Fruit fly (Drosophila melanogaster) whole organism, wandering third instar larva: ENCODE results near the gene CG11409.

Experiments used
- Abd-B ChIP-seq: fragments of >200 bp; optimal IDR thresholded peaks from 2 replicates; lab custom pipeline; 2017; ENCODE audit warnings: missing biosample characterization, missing genetic modification characterization
- CG32264 ChIP-seq: fragments of 200-800 bp; sonication (Bioruptor generic); optimal IDR thresholded peaks from 2 replicates; lab custom pipeline; 2016; ENCODE audit warnings: missing biosample characterization, missing genetic modification characterization
- CG9705 ChIP-seq: fragments of 200-800 bp; sonication (Bioruptor generic); optimal IDR thresholded peaks from 2 replicates; lab custom pipeline; 2018; ENCODE audit warnings: missing biosample characterization, mild to moderate bottlenecking, missing genetic modification characterization
- CrebA ChIP-seq: fragments of 200-800 bp; sonication (Bioruptor generic); optimal IDR thresholded peaks from 2 replicates; lab custom pipeline; 2016; ENCODE audit warnings: missing biosample characterization, mild to moderate bottlenecking, missing genetic modification characterization, borderline replicate concordance
- Dif ChIP-seq: fragments of 200-275, 200-300 bp; sonication (Bioruptor generic); optimal IDR thresholded peaks from 2 replicates; lab custom pipeline; 2018; ENCODE audit warnings: missing biosample characterization, missing genetic modification characterization; ENCODE audit not compliant: partially characterized antibody
- GATAd ChIP-seq: sonication (Bioruptor generic); optimal IDR thresholded peaks from 2 replicates; lab custom pipeline; 2016; ENCODE audit warnings: missing biosample characterization, missing genetic modification characterization
- HLH106 ChIP-seq: fragments of 200-800 bp; optimal IDR thresholded peaks from 3 replicates; lab custom pipeline; 2019; ENCODE audit warnings: missing biosample characterization, mild to moderate bottlenecking, missing genetic modification characterization, moderate library complexity
- Hnf4 ChIP-seq: fragments of 200-800 bp; sonication (Bioruptor generic); optimal IDR thresholded peaks from 2 replicates; lab custom pipeline; 2016; ENCODE audit warnings: missing biosample characterization, mild to moderate bottlenecking, missing genetic modification characterization
- Hr78 ChIP-seq: fragments of >200 bp; optimal IDR thresholded peaks from 2 replicates; lab custom pipeline; 2017; ENCODE audit warnings: missing biosample characterization, missing genetic modification characterization
- Hr83 ChIP-seq: fragments of 200-300 bp; sonication (Bioruptor generic); optimal IDR thresholded peaks from 2 replicates; lab custom pipeline; 2016; ENCODE audit warnings: missing biosample characterization, mild to moderate bottlenecking, missing genetic modification characterization, moderate library complexity; ENCODE audit not compliant: poor library complexity, severe bottlenecking
- Jra ChIP-seq: sonication (Bioruptor generic); optimal IDR thresholded peaks from 2 replicates; lab custom pipeline; 2016; ENCODE audit warnings: missing biosample characterization, missing genetic modification characterization
- Mio ChIP-seq: sonication (Bioruptor generic); optimal IDR thresholded peaks from 2 replicates; lab custom pipeline; 2016; ENCODE audit warnings: missing biosample characterization, missing genetic modification characterization
- Myc ChIP-seq: fragments of >200 bp; optimal IDR thresholded peaks from 2 replicates; lab custom pipeline; 2017
- N ChIP-seq: fragments of >200 bp; optimal IDR thresholded peaks from 2 replicates; lab custom pipeline; 2018; ENCODE audit warnings: missing biosample characterization, missing external identifiers, missing genetic modification characterization
- Sp1 ChIP-seq: fragments of 200-800 bp; sonication (Bioruptor generic); optimal IDR thresholded peaks from 3 replicates; lab custom pipeline; 2019; ENCODE audit warnings: missing biosample characterization, mild to moderate bottlenecking, missing genetic modification characterization, moderate library complexity
- Vsx2 ChIP-seq: fragments of 200-300, 225-300 bp; sonication (Bioruptor generic); optimal IDR thresholded peaks from 2 replicates; lab custom pipeline; 2018; ENCODE audit warnings: missing biosample characterization, missing genetic modification characterization; ENCODE audit not compliant: partially characterized antibody
- br ChIP-seq: fragments of 200-800 bp; sonication (Bioruptor generic); optimal IDR thresholded peaks from 2 replicates; lab custom pipeline; 2016; ENCODE audit warnings: missing biosample characterization, missing genetic modification characterization
- brk ChIP-seq: fragments of 200-800 bp; sonication (Bioruptor generic); optimal IDR thresholded peaks from 2 replicates; lab custom pipeline; 2016; ENCODE audit warnings: missing biosample characterization, mild to moderate bottlenecking, missing genetic modification characterization
- dmrt93B ChIP-seq: fragments of 200-800 bp; sonication (Bioruptor generic); optimal IDR thresholded peaks from 2 replicates; lab custom pipeline; 2018; ENCODE audit warnings: missing biosample characterization, mild to moderate bottlenecking, missing genetic modification characterization
- dsf ChIP-seq: sonication (Bioruptor generic); optimal IDR thresholded peaks from 2 replicates; lab custom pipeline; 2016; ENCODE audit warnings: missing biosample characterization, missing genetic modification characterization, borderline replicate concordance
- ey ChIP-seq: fragments of 200-800 bp; sonication (Bioruptor generic); optimal IDR thresholded peaks from 2 replicates; lab custom pipeline; 2016; ENCODE audit warnings: missing biosample characterization, missing genetic modification characterization
- foxo ChIP-seq, 2 experiments: fragments of 200-800 bp; sonication (Bioruptor generic); optimal IDR thresholded peaks; 2 replicates in 1 of 2; 3 replicates in 1 of 2; lab custom pipeline; 2016 to 2017; ENCODE audit warnings: missing biosample characterization in 2 of 2, missing genetic modification characterization in 2 of 2
- fru ChIP-seq: fragments of 200-800 bp; sonication (Bioruptor generic); optimal IDR thresholded peaks from 3 replicates; lab custom pipeline; 2016; ENCODE audit warnings: missing biosample characterization, mild to moderate bottlenecking, missing genetic modification characterization
- jim ChIP-seq: fragments of 175-275, 200-325 bp; sonication (Bioruptor generic); optimal IDR thresholded peaks from 2 replicates; lab custom pipeline; 2016; ENCODE audit warnings: missing biosample characterization, mild to moderate bottlenecking, missing genetic modification characterization
- lola ChIP-seq: fragments of >200 bp; optimal IDR thresholded peaks from 2 replicates; lab custom pipeline; 2017; ENCODE audit warnings: missing biosample characterization, missing genetic modification characterization
- pan ChIP-seq: fragments of >200 bp; optimal IDR thresholded peaks from 2 replicates; lab custom pipeline; 2017
- psq ChIP-seq: fragments of 200-800 bp; sonication (Bioruptor generic); optimal IDR thresholded peaks from 3 replicates; lab custom pipeline; 2017; ENCODE audit warnings: missing biosample characterization, mild to moderate bottlenecking, missing genetic modification characterization, moderate library complexity
- rgr ChIP-seq: fragments of 200-800 bp; sonication (Bioruptor generic); optimal IDR thresholded peaks from 3 replicates; lab custom pipeline; 2016; ENCODE audit warnings: missing biosample characterization, mild to moderate bottlenecking, missing genetic modification characterization
- sv ChIP-seq: fragments of 200-800 bp; sonication (Bioruptor generic); optimal IDR thresholded peaks from 3 replicates; lab custom pipeline; 2016; ENCODE audit warnings: missing biosample characterization, missing genetic modification characterization
- usp ChIP-seq: fragments of >200 bp; optimal IDR thresholded peaks from 2 replicates; lab custom pipeline; 2017; ENCODE audit warnings: missing biosample characterization, missing genetic modification characterization

The CG11409 gene

DNA sequence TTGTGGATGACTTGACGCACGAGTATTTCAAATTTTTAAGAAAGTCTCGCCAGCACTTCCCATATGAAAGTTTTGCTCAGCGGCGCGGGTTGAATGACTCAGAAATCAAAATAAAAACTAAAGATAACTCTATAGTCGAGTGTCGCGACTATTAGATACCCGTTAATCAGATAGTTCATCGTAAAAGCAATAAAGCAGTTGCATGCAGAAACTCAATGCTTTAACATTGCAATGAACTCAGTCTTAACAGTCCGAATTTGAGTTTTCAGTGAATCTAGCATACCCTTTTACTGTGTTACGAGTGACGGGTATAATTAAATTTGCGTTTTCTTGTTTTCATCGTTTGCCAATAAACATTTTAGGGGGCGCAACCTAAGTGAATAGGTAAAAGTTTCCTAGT, 30.2 kb downstream of the CG11409 start:
- TF ChIP-seq ey (GFP tag; lab: Kevin White, UChicago) = no peak
- TF ChIP-seq N (GFP tag; lab: Kevin White, UChicago) = no peak
- no peak for TF ChIP-seq lola (GFP tag; lab: Kevin White, UChicago)

DNA sequence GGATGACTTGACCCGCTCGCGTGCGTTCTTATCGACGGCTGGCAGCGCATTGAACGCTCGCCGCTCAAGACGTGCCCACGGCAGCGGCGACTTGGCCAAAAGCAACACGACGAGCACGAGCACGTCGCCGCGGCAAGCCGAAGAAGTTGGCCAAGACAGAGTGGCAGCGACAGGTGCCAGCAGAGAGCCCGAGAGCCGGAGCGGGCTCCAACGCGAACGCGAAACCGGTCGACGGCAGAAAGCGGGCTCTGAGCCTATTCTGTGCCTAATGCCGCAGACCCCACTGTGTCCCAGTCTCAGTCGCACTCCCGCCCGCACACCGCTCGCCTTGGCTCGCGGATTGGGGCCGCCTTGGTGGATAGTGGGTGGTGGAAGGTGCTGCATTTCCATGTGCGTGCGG, 32.9 kb downstream of the CG11409 start:
- TF ChIP-seq dmrt93B (GFP tag; lab: Kevin White, UChicago) (no peak), Vsx2 (GFP tag; lab: Kevin White, UChicago) (no peak), foxo (GFP tag; optimal IDR thresholded peaks at IDR 0.05; lab: Kevin White, UChicago) (no peak), Myc (lab: Kevin White, UChicago) (no peak), Jra (GFP tag; lab: Kevin White, UChicago) (no peak), pan (lab: Kevin White, UChicago) (no peak), ey (GFP tag; lab: Kevin White, UChicago) (no peak), dsf (GFP tag; lab: Kevin White, UChicago) (no peak), Abd-B (GFP tag; lab: Kevin White, UChicago) (no peak), rgr (no peak)

DNA sequence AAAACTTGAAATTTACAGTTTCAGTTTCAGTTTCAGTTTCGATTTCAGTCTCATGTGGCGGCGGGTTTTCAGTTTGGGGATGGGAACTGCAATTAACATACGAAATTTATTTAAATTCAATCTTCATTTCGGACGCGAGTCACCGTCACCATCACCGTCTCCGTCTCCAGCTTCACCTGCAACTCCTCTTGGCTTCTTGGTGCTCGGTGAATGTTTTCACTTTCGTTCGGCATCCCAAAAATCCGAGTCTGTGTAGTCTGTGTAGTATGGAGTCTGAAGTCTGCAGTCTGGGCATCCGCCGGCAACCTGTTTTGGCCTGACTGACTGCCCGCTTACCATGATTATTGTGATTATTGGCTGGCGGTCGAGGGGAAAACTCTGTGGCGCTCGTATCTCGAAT, 37.4 kb downstream of the CG11409 start:
- TF ChIP-seq Mio (GFP tag; lab: Kevin White, UChicago) = no peak

DNA sequence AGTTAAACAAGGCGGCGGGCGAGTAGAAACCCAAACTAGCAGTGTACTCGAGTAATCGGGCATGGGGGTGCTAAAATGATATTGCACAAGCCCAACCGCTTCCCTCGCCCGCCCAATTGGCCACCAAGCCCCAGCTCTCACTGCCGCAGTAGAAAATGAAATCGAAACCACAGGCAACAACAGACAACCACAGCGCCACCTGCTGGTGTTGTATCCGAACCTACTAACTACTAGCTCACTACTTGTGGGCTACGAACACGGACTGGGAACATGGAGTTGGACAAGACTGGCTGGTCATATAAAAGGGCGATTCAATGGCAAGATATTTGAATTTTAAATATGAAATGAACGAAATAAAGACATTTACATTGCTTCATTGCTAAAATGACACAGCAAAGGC, 41.5 kb downstream of the CG11409 start:
- TF ChIP-seq foxo (GFP tag; optimal IDR thresholded peaks at IDR 0.05; lab: Kevin White, UChicago) (no peak), brk (no peak), ey (GFP tag; lab: Kevin White, UChicago) (no peak), fru (no peak), usp (GFP tag; lab: Kevin White, UChicago) (no peak), CG9705 (GFP tag; lab: Kevin White, UChicago) (no peak), Vsx2 (GFP tag; lab: Kevin White, UChicago) (no peak), Mio (GFP tag; lab: Kevin White, UChicago) (no peak), GATAd (no peak), Hr83 (GFP tag; lab: Kevin White, UChicago) (no peak), Myc (lab: Kevin White, UChicago) (no peak), pan (lab: Kevin White, UChicago) (no peak), lola (GFP tag; lab: Kevin White, UChicago) (no peak), rgr (no peak), Hr78 (no peak)

DNA sequence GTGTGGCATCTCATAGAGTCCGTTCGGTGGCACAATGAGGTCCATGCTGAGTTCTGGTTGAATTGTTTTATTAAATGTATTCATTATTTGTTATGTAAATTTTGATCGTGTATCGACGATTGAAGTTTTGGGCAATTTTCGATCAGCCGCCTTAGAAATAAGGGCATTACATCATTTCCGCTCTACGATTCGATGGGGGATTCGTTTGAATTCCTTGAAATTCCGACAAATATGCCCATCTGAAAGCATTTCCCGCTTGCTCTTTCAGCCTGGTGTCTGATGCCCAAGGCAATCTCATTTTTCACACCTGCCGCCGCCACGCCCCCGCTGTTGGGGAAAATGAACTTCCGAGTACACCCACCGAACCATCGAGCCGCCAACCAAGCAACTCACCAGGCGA, 43.1 kb downstream of the CG11409 start, which contains the start of gene CG32811:
CG32811 (minus strand) TSS at position 101 of the 400 bp plus-strand sequence.
- TF ChIP-seq rgr (no peak), br (GFP tag; lab: Kevin White, UChicago) (no peak), GATAd (no peak), HLH106 (no peak), Hr83 (GFP tag; lab: Kevin White, UChicago) (no peak), jim (GFP tag; lab: Kevin White, UChicago) (no peak), fru (no peak), dmrt93B (GFP tag; lab: Kevin White, UChicago) (no peak), psq (GFP tag; lab: Kevin White, UChicago) (no peak), Hnf4 (GFP tag; lab: Kevin White, UChicago) (no peak), lola (GFP tag; lab: Kevin White, UChicago) (no peak), CG32264 (GFP tag; lab: Kevin White, UChicago) (no peak), Myc (lab: Kevin White, UChicago) (no peak), CrebA (GFP tag; lab: Kevin White, UChicago) (no peak), sv (GFP tag; lab: Kevin White, UChicago) (no peak), Dif (GFP tag; lab: Kevin White, UChicago) (no peak), Sp1 (GFP tag; lab: Kevin White, UChicago) (no peak), CG9705 (GFP tag; lab: Kevin White, UChicago) (no peak)
